Worm (Caenorhabditis elegans) whole organism, L1 larva: ENCODE measurements around the gene plp-2.

Experiments used
- aha-1 ChIP-seq: fragments of 150-350 bp; optimal IDR thresholded peaks from 2 replicates; lab custom pipeline; 2014; ENCODE audit warnings: missing biosample characterization, missing genetic modification characterization
- ama-1 ChIP-seq: fragments of 150-350 bp; optimal IDR thresholded peaks from 2 replicates; lab custom pipeline; 2014
- ceh-82 ChIP-seq, 3 experiments: fragments of 150-350 bp in 1 of 3; sonication (generic microtip) in 2 of 3; optimal IDR thresholded peaks; 2 replicates each; lab custom pipeline; 2014 to 2017; ENCODE audit warnings: missing biosample characterization in 3 of 3, missing genetic modification characterization in 3 of 3
- ces-1 ChIP-seq: fragments of 150-350 bp; optimal IDR thresholded peaks from 2 replicates; lab custom pipeline; 2014; ENCODE audit warnings: missing biosample characterization, missing genetic modification reagents, missing genetic modification characterization
- jun-1 ChIP-seq: fragments of 150-350 bp; optimal IDR thresholded peaks from 2 replicates; lab custom pipeline; 2014; ENCODE audit warnings: missing biosample characterization, missing genetic modification reagents, missing genetic modification characterization
- lin-13 ChIP-seq: fragments of 150-350 bp; optimal IDR thresholded peaks from 2 replicates; lab custom pipeline; 2014; ENCODE audit warnings: missing biosample characterization, missing genetic modification reagents, missing genetic modification characterization
- lin-15B ChIP-seq: fragments of 150-350 bp; sonication (generic microtip); optimal IDR thresholded peaks from 3 replicates; lab custom pipeline; 2014; ENCODE audit warnings: missing biosample characterization, missing genetic modification characterization
- lin-39 ChIP-seq: fragments of 150-350 bp; optimal IDR thresholded peaks from 2 replicates; lab custom pipeline; 2014; ENCODE audit warnings: missing biosample characterization, missing genetic modification reagents, missing genetic modification characterization
- mep-1 ChIP-seq: fragments of 150-350 bp; optimal IDR thresholded peaks from 2 replicates; lab custom pipeline; 2014; ENCODE audit warnings: missing biosample characterization, missing genetic modification characterization
- nhr-237 ChIP-seq: fragments of 150-350 bp; optimal IDR thresholded peaks from 2 replicates; lab custom pipeline; 2014; ENCODE audit warnings: missing biosample characterization, missing genetic modification characterization
- nhr-85 ChIP-seq: sonication (generic microtip); peaks from one replicate; lab custom pipeline; 2016; ENCODE audit warnings: missing genetic modification characterization, inconsistent platforms, missing compliant biosample characterization
- unc-62 ChIP-seq: fragments of 150-350 bp; optimal IDR thresholded peaks from 2 replicates; lab custom pipeline; 2014; ENCODE audit warnings: missing biosample characterization, missing genetic modification reagents, missing genetic modification characterization

DNA sequence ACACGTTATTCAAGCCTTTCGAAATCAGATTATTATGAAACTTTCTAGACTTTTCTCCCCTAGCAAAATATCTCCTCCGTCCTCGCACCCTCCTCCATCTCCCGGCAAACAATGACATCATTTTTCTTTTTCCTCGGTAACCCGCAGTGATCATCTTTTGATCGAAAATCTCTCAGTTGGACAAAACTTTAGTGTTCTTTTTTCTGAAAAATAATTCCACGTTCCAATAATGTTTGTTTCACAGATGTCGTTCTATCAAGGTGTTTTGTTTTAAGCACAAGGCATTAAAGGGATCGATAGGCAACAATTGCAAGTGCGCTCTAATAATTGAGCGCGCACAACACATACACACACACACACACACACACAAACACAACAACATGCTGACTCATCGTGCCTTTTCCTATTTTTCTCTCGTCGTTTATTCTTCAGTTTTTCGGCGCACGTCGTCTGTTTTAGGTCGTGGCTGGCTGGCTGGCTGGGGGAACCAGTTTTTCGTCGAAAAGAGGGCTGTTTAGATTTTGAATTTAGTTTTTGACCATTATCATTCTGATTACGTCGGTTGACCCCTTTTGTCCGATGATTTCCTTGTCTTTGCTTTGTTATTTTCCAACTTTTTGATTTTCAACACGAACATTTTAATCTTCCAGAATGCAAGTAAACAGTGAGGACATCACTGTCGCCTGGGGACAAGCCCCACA lies 7.0 kb downstream of the plp-2 start, which contains the start of gene F20D1.3:
- TF ChIP-seq ces-1 (GFP tag; lab: Kevin White, UChicago) = no peak
- TF ChIP-seq nhr-85 (tag; lab: Kevin White, UChicago) = peak; percentile 91
- no peak for TF ChIP-seq unc-62 (GFP tag; lab: Kevin White, UChicago)
- TF ChIP-seq ceh-82 (tag; optimal IDR thresholded peaks at IDR 0.05; lab: Kevin White, UChicago) = peak in 2 of 3 experiments; percentile 16
- TF ChIP-seq ama-1 (lab: Kevin White, UChicago) = no peak
- no peak for TF ChIP-seq lin-15B
- peak; percentile 77 for TF ChIP-seq jun-1
- no peak for TF ChIP-seq lin-39
- TF ChIP-seq nhr-237 (tag; lab: Kevin White, UChicago) = peak; percentile 26
- peak; percentile 72 for TF ChIP-seq lin-13
- peak; percentile 71 for TF ChIP-seq mep-1 (tag; lab: Kevin White, UChicago)
- TF ChIP-seq aha-1 (tag; lab: Kevin White, UChicago) = no peak
